Fruit fly (Drosophila melanogaster): ENCODE measurements around the gene CG4849.
A peak's percentile ranks its signal among the peaks of the same experiment; 100 is the strongest.
"Not testable (repeated sequence)": the region's sequence is repeated elsewhere in the genome, so short reads cannot be mapped to it uniquely, and the experiment has no call there.

The CG4849 gene

DNA sequence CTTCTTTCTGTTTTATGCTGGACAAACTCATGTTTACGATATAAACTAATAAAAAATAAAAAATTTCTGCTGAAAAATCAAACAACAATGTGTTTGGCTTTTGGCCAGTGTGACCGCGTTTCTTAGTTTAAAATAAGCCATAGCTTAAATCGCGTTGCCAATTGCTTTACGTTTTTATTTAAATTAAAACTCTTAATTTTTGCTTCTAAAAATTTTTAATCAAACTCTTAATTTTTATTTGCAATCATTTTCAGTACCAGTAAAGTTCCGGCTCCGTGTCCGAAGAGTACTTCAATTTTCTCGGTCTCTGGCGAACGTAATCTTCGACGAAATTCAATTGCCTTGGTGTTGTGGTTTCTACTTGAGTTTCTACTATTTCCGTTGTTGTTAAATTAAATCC is 4.1 kb upstream of the CG4849 start, which contains the start of the genes CG42487 and CG4884:
Gene CG42487, minus strand, starts transcription at position 101 of the 400 bp plus-strand sequence.
Gene CG4884, minus strand, starts transcription at position 101 of the 400 bp plus-strand sequence.
- not testable (repeated sequence) for TF ChIP-seq Hmx, psq, CG3995 (GFP tag; optimal IDR thresholded peaks at IDR 0.05)

DNA sequence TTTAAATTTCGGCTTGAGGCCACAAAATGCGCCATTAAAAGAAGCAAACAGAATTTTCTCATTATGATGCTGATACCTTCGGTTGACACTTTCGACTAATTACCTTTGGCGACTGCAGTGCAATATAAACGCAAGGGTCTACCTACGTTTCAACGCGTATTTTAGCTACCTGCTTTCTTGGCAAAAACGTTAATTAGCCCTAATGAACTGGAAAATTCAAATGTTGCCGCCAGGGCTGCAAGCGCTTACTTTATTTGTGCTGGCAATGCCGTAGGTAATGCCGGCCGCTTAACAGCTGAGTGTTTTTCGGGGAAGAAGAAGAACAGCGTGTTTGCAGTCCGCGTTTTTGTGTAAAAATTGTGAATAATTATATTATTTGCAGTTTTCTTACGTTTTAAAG is 2.7 kb upstream of the CG4849 start, which contains the start of gene CG31253:
Gene CG31253, minus strand, starts transcription at position 101 of the 400 bp plus-strand sequence.
- TF ChIP-seq Dip3 (GFP tag; optimal IDR thresholded peaks at IDR 0.05); mirr (GFP tag; optimal IDR thresholded peaks at IDR 0.05); otp (GFP tag; IDR thresholded peaks at IDR 0.05): not testable (repeated sequence)

DNA sequence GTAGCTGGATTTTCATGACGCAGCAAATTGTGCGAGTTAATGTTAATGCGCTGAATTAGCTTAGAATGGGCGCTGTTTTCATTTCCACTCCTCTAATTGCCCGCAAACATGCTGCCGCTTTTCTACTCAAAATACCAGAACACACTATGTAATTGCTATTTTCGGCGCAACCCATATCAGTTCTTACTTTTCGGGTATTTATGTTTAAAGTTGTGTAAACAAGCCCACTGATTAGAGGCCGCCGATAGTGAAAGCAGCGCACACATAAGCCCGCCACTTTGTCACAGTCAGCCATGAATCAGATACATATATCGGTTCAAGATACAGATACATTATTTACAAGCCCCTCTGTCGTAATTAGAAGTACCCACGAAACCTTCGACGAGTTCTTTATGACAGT is 23.6 kb downstream of the CG4849 start:
- TF ChIP-seq CG18011 (GFP tag; optimal IDR thresholded peaks at IDR 0.05) = no peak
- TF ChIP-seq sisA (GFP tag; IDR thresholded peaks at IDR 0.05) = no peak
- no peak for TF ChIP-seq bbx (GFP tag; IDR thresholded peaks at IDR 0.05; ENCODE audit: partially characterized antibody)
- TF ChIP-seq MTF-1 (GFP tag; optimal IDR thresholded peaks at IDR 0.05; ENCODE audit: borderline replicate concordance) = peak; percentile 1
- TF ChIP-seq shn (GFP tag; optimal IDR thresholded peaks at IDR 0.05) = no peak
- peak; percentile 24; the same call in 1 of the 3 replicates for TF ChIP-seq ci (GFP tag; IDR thresholded peaks at IDR 0.05)
- no peak for TF ChIP-seq CG42726 (GFP tag; IDR thresholded peaks at IDR 0.05; ENCODE audit: partially characterized antibody)
- TF ChIP-seq Adf1 (GFP tag; IDR thresholded peaks at IDR 0.05) = no peak
- TF ChIP-seq CG2129 (GFP tag; IDR thresholded peaks at IDR 0.05; ENCODE audit: partially characterized antibody) = no peak
- TF ChIP-seq crc (GFP tag; optimal IDR thresholded peaks at IDR 0.05) = no peak
- TF ChIP-seq CG8089 (GFP tag; optimal IDR thresholded peaks at IDR 0.05) = peak; percentile 0
- no peak for TF ChIP-seq eve (GFP tag; optimal IDR thresholded peaks at IDR 0.05)
- peak; percentile 38 for TF ChIP-seq CG10543 (GFP tag; optimal IDR thresholded peaks at IDR 0.05)
- TF ChIP-seq mirr (GFP tag; optimal IDR thresholded peaks at IDR 0.05) = peak; percentile 90
- no peak for TF ChIP-seq Bteb2 (GFP tag; optimal IDR thresholded peaks at IDR 0.05)
- peak; percentile 10 for TF ChIP-seq schlank (tag; optimal IDR thresholded peaks at IDR 0.05)
- no peak for TF ChIP-seq bsh (GFP tag; optimal IDR thresholded peaks at IDR 0.05)
- TF ChIP-seq oc (tag; optimal IDR thresholded peaks at IDR 0.05) = no peak
- TF ChIP-seq CG4282 (GFP tag; optimal IDR thresholded peaks at IDR 0.05) = no peak
- no peak for TF ChIP-seq gt (GFP tag; IDR thresholded peaks at IDR 0.05)
- TF ChIP-seq CG7839 (tag; optimal IDR thresholded peaks at IDR 0.05) = no peak
- TF ChIP-seq GATAe (GFP tag; conservative IDR thresholded peaks at IDR 0.05) = peak; percentile 23; the same call in 1 of the 2 replicates
- TF ChIP-seq CG4404 (GFP tag; IDR thresholded peaks at IDR 0.05) = no peak
- TF ChIP-seq chinmo (GFP tag; IDR thresholded peaks at IDR 0.05; ENCODE audit: partially characterized antibody) = no peak
- no peak for TF ChIP-seq Hsf (GFP tag; optimal IDR thresholded peaks at IDR 0.05)
- TF ChIP-seq CG13424 (tag; optimal IDR thresholded peaks at IDR 0.05) = no peak
- TF ChIP-seq grau (tag; optimal IDR thresholded peaks at IDR 0.05) = no peak
- TF ChIP-seq onecut (GFP tag; IDR thresholded peaks at IDR 0.05) = no peak
- TF ChIP-seq CG12071 (GFP tag; optimal IDR thresholded peaks at IDR 0.05) = peak; percentile 29
- no peak for TF ChIP-seq wek (GFP tag; optimal IDR thresholded peaks at IDR 0.05)
- peak; percentile 6 for TF ChIP-seq CHES-1-like (GFP tag; optimal IDR thresholded peaks at IDR 0.05)
- no peak for TF ChIP-seq zfh2 (GFP tag; optimal IDR thresholded peaks at IDR 0.05)
- no peak for TF ChIP-seq gsb (GFP tag; IDR thresholded peaks at IDR 0.05)
- peak; percentile 45 for TF ChIP-seq fd64A (GFP tag; optimal IDR thresholded peaks at IDR 0.05)
- peak; percentile 27; the same call in 1 of the 2 replicates for TF ChIP-seq seq (GFP tag; IDR thresholded peaks at IDR 0.05)
- no peak; the same call in 1 of the 2 replicates for TF ChIP-seq CG14014 (GFP tag; IDR thresholded peaks at IDR 0.05)
- no peak for TF ChIP-seq CG1792 (GFP tag; optimal IDR thresholded peaks at IDR 0.05)
- TF ChIP-seq Vsx1 (GFP tag; optimal IDR thresholded peaks at IDR 0.05) = peak; percentile 41
- no peak for TF ChIP-seq CG32767 (GFP tag; IDR thresholded peaks at IDR 0.05)
- peak; percentile 16 for TF ChIP-seq CG13296 (GFP tag; optimal IDR thresholded peaks at IDR 0.05)
- peak; percentile 6 for TF ChIP-seq CG9817 (tag; optimal IDR thresholded peaks at IDR 0.05)
- TF ChIP-seq CG3995 (GFP tag; optimal IDR thresholded peaks at IDR 0.05) = no peak
